Worm (Caenorhabditis elegans): ENCODE results near the gene ugt-36.

Gene ugt-36

DNA sequence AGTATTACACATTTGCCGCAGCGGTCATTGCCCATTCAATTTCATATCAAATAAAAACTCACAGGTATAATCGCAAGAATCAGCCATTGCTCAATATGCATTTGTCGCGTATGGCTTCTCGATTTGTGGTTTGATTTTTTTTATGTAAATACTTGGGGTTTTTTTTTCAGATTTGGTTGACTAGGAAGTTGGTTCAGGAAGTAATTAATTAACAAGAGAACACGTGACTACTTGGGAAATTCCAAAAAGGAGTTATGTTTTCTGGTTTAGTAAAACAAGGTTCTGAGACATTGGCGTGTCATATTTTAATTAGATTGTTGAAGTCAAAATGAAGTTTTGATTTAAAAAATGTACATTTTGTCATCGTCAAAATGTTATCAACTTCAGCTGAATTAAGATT lies 35.8 kb upstream of the ugt-36 start, which contains the start of gene srx-36:
TSS of gene srx-36 (minus strand) at position 101 of the 400 bp plus-strand sequence.
- no peak for TF ChIP-seq elt-2 (tag; optimal IDR thresholded peaks at IDR 0.05)
- no peak for TF ChIP-seq ceh-22 (tag; optimal IDR thresholded peaks at IDR 0.05)
- TF ChIP-seq pha-2 (tag; optimal IDR thresholded peaks at IDR 0.05) = no peak
- TF ChIP-seq unc-3 (GFP tag; conservative IDR thresholded peaks at IDR 0.05) = no peak
- TF ChIP-seq unc-3 (tag; optimal IDR thresholded peaks at IDR 0.05) = no peak
- TF ChIP-seq ceh-18 (tag; optimal IDR thresholded peaks at IDR 0.05) = no peak

DNA sequence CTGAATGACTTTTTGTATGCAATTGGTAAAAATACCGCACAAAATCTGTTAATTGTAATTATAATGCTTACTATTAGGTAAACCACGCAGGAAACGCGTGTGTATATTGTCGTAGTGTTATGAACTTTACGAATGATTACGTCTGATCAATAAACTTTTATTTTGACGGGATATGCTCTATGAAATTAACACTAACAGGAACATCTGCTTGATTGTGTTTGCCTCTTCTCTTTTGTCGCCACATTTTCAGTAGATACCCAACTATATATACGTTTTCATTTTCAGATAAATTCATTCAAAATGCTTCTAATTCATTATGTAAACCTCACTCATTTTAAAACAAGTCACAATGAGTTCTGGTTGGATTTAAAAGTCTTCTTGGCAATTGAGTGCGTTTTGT lies 34.6 kb upstream of the ugt-36 start, which contains the start of gene sre-10:
TSS of gene sre-10 (plus strand) at position 301 of the 400 bp plus-strand sequence.
- no peak for TF ChIP-seq sox-2 (GFP tag; IDR thresholded peaks at IDR 0.05)
- no peak for TF ChIP-seq tbx-7 (tag; optimal IDR thresholded peaks at IDR 0.05)
- no peak for TF ChIP-seq elt-2 (tag; optimal IDR thresholded peaks at IDR 0.05)
- TF ChIP-seq ceh-24 (tag; optimal IDR thresholded peaks at IDR 0.05) = no peak
- no peak for TF ChIP-seq eyg-1 (tag; optimal IDR thresholded peaks at IDR 0.05)
- TF ChIP-seq unc-86 (tag; optimal IDR thresholded peaks at IDR 0.05) = no peak
- no peak for TF ChIP-seq ceh-2 (tag; optimal IDR thresholded peaks at IDR 0.05)
- TF ChIP-seq pha-2 (tag; optimal IDR thresholded peaks at IDR 0.05) = no peak
- TF ChIP-seq hlh-30 (tag; optimal IDR thresholded peaks at IDR 0.05; ENCODE audit: insufficient read depth) = no peak

DNA sequence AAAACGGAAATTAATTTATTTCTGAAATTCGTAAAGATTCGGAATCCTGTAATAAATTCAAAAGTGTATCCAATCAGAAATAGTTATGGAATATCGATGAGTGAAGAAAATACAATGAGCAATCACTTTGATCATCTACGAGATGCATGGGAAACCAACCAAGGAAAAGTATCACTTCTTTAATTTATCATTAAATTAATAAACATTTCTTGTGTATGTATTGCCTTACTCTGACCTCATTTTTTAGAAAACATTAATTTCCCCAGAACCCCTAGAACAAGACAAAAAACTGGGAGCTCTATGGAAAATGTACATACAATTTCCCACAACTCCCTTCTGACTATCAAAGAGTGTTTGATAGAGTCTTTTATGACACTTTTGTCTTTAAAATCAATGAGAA lies 32.8 kb upstream of the ugt-36 start, which contains the start of gene F10D2.16:
TSS of gene F10D2.16 (plus strand) at position 301 of the 400 bp plus-strand sequence.
- TF ChIP-seq pros-1 (tag; optimal IDR thresholded peaks at IDR 0.05) (no peak), hlh-6 (tag; optimal IDR thresholded peaks at IDR 0.05) (no peak), fax-1 (tag; optimal IDR thresholded peaks at IDR 0.05) (no peak), rnt-1 (tag; optimal IDR thresholded peaks at IDR 0.05) (no peak), lim-6 (tag; optimal IDR thresholded peaks at IDR 0.05) (no peak), unc-55 (GFP tag; optimal IDR thresholded peaks at IDR 0.05) (no peak), fkh-10 (GFP tag; optimal IDR thresholded peaks at IDR 0.05) (no peak), hlh-30 (tag; optimal IDR thresholded peaks at IDR 0.05; ENCODE audit: insufficient read depth) (no peak), ceh-31 (tag; optimal IDR thresholded peaks at IDR 0.05) (no peak), sdc-2 (tag; optimal IDR thresholded peaks at IDR 0.05) (no peak), tbx-7 (tag; optimal IDR thresholded peaks at IDR 0.05) (no peak), mec-3 (tag; optimal IDR thresholded peaks at IDR 0.05; ENCODE audit: borderline replicate concordance) (no peak), unc-42 (tag; optimal IDR thresholded peaks at IDR 0.05) (no peak), ceh-22 (tag; optimal IDR thresholded peaks at IDR 0.05) (no peak), K09A11.1 (tag; optimal IDR thresholded peaks at IDR 0.05; ENCODE audit: insufficient read depth) (no peak)

DNA sequence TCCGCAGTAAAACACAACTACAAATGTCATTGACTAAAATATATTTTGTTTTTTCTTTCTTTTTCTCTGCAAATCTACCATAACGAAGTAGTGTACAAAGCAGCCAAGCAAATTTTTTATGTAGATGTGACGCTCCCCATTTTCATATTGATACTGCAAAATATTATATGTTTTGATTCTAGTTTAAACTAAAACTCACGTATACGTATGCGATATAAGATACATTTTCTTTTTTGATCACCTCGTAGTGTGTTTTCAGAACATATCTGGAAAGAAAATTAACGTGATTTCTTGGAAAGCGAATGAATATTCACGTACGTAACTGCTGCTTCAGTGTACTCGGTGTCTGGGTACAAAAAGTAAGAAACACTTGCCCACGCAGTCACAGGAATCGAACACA lies 29.9 kb upstream of the ugt-36 start:
- TF ChIP-seq ceh-48 (tag; optimal IDR thresholded peaks at IDR 0.05) (no peak), elt-2 (tag; optimal IDR thresholded peaks at IDR 0.05) (no peak), hlh-15 (tag; optimal IDR thresholded peaks at IDR 0.05) (no peak), ceh-14 (tag; optimal IDR thresholded peaks at IDR 0.05) (no peak), unc-3 (GFP tag; conservative IDR thresholded peaks at IDR 0.05) (no peak), unc-3 (tag; optimal IDR thresholded peaks at IDR 0.05) (no peak), C38D4.7 (GFP tag; optimal IDR thresholded peaks at IDR 0.05) (no peak), ceh-34 (tag; optimal IDR thresholded peaks at IDR 0.05) (no peak)

DNA sequence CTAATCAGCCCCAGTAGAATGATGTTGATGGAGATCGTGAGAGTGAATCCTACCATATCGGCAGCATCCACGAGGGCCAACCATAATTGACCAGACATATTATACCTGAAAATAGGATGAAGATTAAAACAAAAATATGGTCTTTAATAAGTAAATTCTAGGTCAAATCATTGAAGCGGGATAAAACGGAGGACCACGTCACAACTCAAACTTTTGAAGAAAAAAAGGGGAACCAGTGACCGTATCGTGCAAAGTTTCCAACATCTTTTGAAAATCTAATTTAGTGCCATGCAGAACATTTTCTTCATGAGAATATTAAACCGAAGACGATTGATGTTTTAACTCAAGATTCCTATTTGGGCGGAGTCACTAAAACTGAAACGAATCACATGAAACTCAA lies 28.5 kb upstream of the ugt-36 start, which contains the start of gene str-112:
TSS of gene str-112 (minus strand) at position 101 of the 400 bp plus-strand sequence.
- TF ChIP-seq ceh-45 (GFP tag; IDR thresholded peaks at IDR 0.05) = no peak
- TF ChIP-seq ets-4 (tag; optimal IDR thresholded peaks at IDR 0.05) = no peak
- TF ChIP-seq fkh-10 (GFP tag; optimal IDR thresholded peaks at IDR 0.05) = no peak
- no peak for TF ChIP-seq fax-1 (tag; optimal IDR thresholded peaks at IDR 0.05)
- no peak for TF ChIP-seq pag-3 (tag; optimal IDR thresholded peaks at IDR 0.05; ENCODE audit: borderline replicate concordance)
- TF ChIP-seq hlh-13 (GFP tag; optimal IDR thresholded peaks at IDR 0.05) = no peak
- no peak for TF ChIP-seq nhr-11 (tag; optimal IDR thresholded peaks at IDR 0.05)
- no peak for TF ChIP-seq nfya-1 (tag; optimal IDR thresholded peaks at IDR 0.05)
